Fruit fly (Drosophila melanogaster) whole organism, embryonic: ENCODE data around the gene Sr-CI.

Source experiments
- Blimp-1 ChIP-seq: fragments of 200-800 bp; sonication (Bioruptor generic); optimal IDR thresholded peaks from 3 replicates; lab custom pipeline; 2018; ENCODE audit warnings: missing biosample characterization, missing genetic modification characterization, mild to moderate bottlenecking, moderate library complexity, missing genetic modification reagents
- CG10147 ChIP-seq: fragments of 200-800 bp; sonication (Bioruptor generic); optimal IDR thresholded peaks from 2 replicates; lab custom pipeline; 2019; ENCODE audit warnings: missing biosample characterization, mild to moderate bottlenecking, missing genetic modification characterization, moderate library complexity
- CG10274 ChIP-seq: fragments of 200-800 bp; sonication (Bioruptor generic); optimal IDR thresholded peaks from 3 replicates; lab custom pipeline; 2017; ENCODE audit warnings: missing biosample characterization, mild to moderate bottlenecking, missing genetic modification characterization
- CG11085 ChIP-seq: fragments of 200-800 bp; sonication (Bioruptor generic); IDR thresholded peaks from 2 replicates; pipeline ENCODE4 v1.3.6; 2022; ENCODE audit warnings: missing biosample characterization, missing genetic modification characterization
- CG11695 ChIP-seq: fragments of 200-800 bp; sonication (Bioruptor generic); IDR thresholded peaks from 3 replicates; pipeline ENCODE4 v1.3.6; 2022; ENCODE audit warnings: missing biosample characterization, missing genetic modification characterization
- CG14965 ChIP-seq: fragments of 200-800 bp; sonication (Bioruptor generic); optimal IDR thresholded peaks from 2 replicates; lab custom pipeline; 2016; ENCODE audit warnings: missing biosample characterization, missing genetic modification characterization, borderline replicate concordance
- CG15514 ChIP-seq: fragments of 200-800 bp; sonication (Bioruptor generic); optimal IDR thresholded peaks from 3 replicates; lab custom pipeline; 2017; ENCODE audit warnings: missing biosample characterization, missing genetic modification characterization, mild to moderate bottlenecking, moderate library complexity, missing genetic modification reagents
- CG1647 ChIP-seq: fragments of 200-800 bp; sonication (Bioruptor generic); optimal IDR thresholded peaks from 3 replicates; lab custom pipeline; 2016; ENCODE audit warnings: missing biosample characterization, missing genetic modification characterization
- CG17361 ChIP-seq: fragments of 200-800 bp; sonication (Bioruptor generic); IDR thresholded peaks from 3 replicates; pipeline ENCODE4 v1.3.6; 2022; ENCODE audit warnings: missing biosample characterization, missing genetic modification characterization
- CG2678 ChIP-seq: fragments of 200-800 bp; sonication (Bioruptor generic); optimal IDR thresholded peaks from 3 replicates; lab custom pipeline; 2019; ENCODE audit warnings: missing biosample characterization, mild to moderate bottlenecking, missing genetic modification characterization, moderate library complexity
- CG30431 ChIP-seq: fragments of 200-800 bp; sonication (Bioruptor generic); optimal IDR thresholded peaks from 2 replicates; lab custom pipeline; 2017; ENCODE audit warnings: missing biosample characterization, missing genetic modification characterization
- CG3163 ChIP-seq: fragments of 200-800 bp; sonication (Bioruptor generic); optimal IDR thresholded peaks from 3 replicates; lab custom pipeline; 2016; ENCODE audit warnings: missing biosample characterization, missing genetic modification characterization
- CG4328 ChIP-seq: fragments of 200-800 bp; sonication (Bioruptor generic); optimal IDR thresholded peaks from 3 replicates; lab custom pipeline; 2017; ENCODE audit warnings: missing biosample characterization, missing genetic modification reagents, missing genetic modification characterization
- CG4730 ChIP-seq: fragments of 200-800 bp; sonication (Bioruptor generic); IDR thresholded peaks from 2 replicates; pipeline ENCODE4 v1.3.6; 2022; ENCODE audit warnings: missing biosample characterization, missing genetic modification characterization
- CG6654 ChIP-seq: fragments of 200-800 bp; sonication (Bioruptor generic); optimal IDR thresholded peaks from 2 replicates; lab custom pipeline; 2017; ENCODE audit warnings: missing biosample characterization, mild to moderate bottlenecking, missing genetic modification characterization
- CG7556 ChIP-seq: fragments of 200-800 bp; sonication (Bioruptor generic); optimal IDR thresholded peaks from 2 replicates; lab custom pipeline; 2017; ENCODE audit warnings: missing biosample characterization, mild to moderate bottlenecking, missing genetic modification characterization
- CG7839 ChIP-seq: fragments of 200-800 bp; sonication (Bioruptor generic); optimal IDR thresholded peaks from 3 replicates; lab custom pipeline; 2018; ENCODE audit warnings: missing biosample characterization, mild to moderate bottlenecking, missing genetic modification characterization, moderate library complexity
- CG8089 ChIP-seq: fragments of 200-800 bp; sonication (Bioruptor generic); optimal IDR thresholded peaks from 3 replicates; lab custom pipeline; 2016; ENCODE audit warnings: missing biosample characterization, missing genetic modification characterization
- CG8290 ChIP-seq, 3 experiments: fragments of 200-800 bp; sonication (Bioruptor generic); optimal IDR thresholded peaks; 2 replicates each; lab custom pipeline; 2016 to 2019; ENCODE audit warnings: missing biosample characterization in 3 of 3, missing genetic modification characterization in 3 of 3, mild to moderate bottlenecking in 2 of 3, moderate library complexity in 1 of 3
- CG8924 ChIP-seq: fragments of 200-800 bp; optimal IDR thresholded peaks from 3 replicates; lab custom pipeline; 2019; ENCODE audit warnings: missing biosample characterization, mild to moderate bottlenecking, missing genetic modification characterization, moderate library complexity
- CG9727 ChIP-seq: fragments of 200-800 bp; sonication (Bioruptor generic); optimal IDR thresholded peaks from 3 replicates; lab custom pipeline; 2017; ENCODE audit warnings: missing biosample characterization, mild to moderate bottlenecking, missing genetic modification characterization
- CG9797 ChIP-seq: fragments of 200-800 bp; sonication (Bioruptor generic); optimal IDR thresholded peaks from 3 replicates; lab custom pipeline; 2018; ENCODE audit warnings: missing biosample characterization, mild to moderate bottlenecking, missing genetic modification characterization
- CG9876 ChIP-seq: fragments of 200-800 bp; sonication (Bioruptor generic); optimal IDR thresholded peaks from 2 replicates; lab custom pipeline; 2016; ENCODE audit warnings: missing biosample characterization, missing genetic modification characterization
- D19A ChIP-seq: fragments of 200-800 bp; optimal IDR thresholded peaks from 3 replicates; lab custom pipeline; 2019; ENCODE audit warnings: missing biosample characterization, mild to moderate bottlenecking, missing genetic modification characterization, moderate library complexity
- H15 ChIP-seq: fragments of 200-800 bp; sonication (Bioruptor generic); IDR thresholded peaks from 3 replicates; pipeline ENCODE4 v1.3.6; 2022; ENCODE audit warnings: missing biosample characterization, missing genetic modification characterization
- Hr51 ChIP-seq, 2 experiments: fragments of 200-800 bp; sonication (Bioruptor generic); optimal IDR thresholded peaks; 2 replicates in 1 of 2; 3 replicates in 1 of 2; lab custom pipeline; 2016 to 2018; ENCODE audit warnings: missing biosample characterization in 2 of 2, missing genetic modification characterization in 2 of 2, mild to moderate bottlenecking in 1 of 2, moderate library complexity in 1 of 2
- MBD-R2 ChIP-seq: fragments of 200-800 bp; sonication (Bioruptor generic); IDR thresholded peaks from 2 replicates; pipeline ENCODE4 v1.3.6; 2022; ENCODE audit warnings: missing biosample characterization, missing genetic modification characterization
- Nf-YA ChIP-seq: fragments of 200-800 bp; sonication (Bioruptor generic); IDR thresholded peaks from 2 replicates; pipeline ENCODE4 v1.3.6; 2022; ENCODE audit warnings: missing biosample characterization, missing genetic modification characterization
- Sry-β ChIP-seq: fragments of 200-800 bp; sonication (Bioruptor generic); optimal IDR thresholded peaks from 2 replicates; lab custom pipeline; 2018; ENCODE audit warnings: missing biosample characterization, mild to moderate bottlenecking, missing genetic modification characterization, moderate library complexity
- Xbp1 ChIP-seq: fragments of 200-800 bp; sonication (Bioruptor generic); optimal IDR thresholded peaks from 3 replicates; lab custom pipeline; 2016; ENCODE audit warnings: missing biosample characterization, mild to moderate bottlenecking, missing genetic modification characterization
- aop ChIP-seq: fragments of 200-800 bp; sonication (Bioruptor generic); IDR thresholded peaks from 2 replicates; pipeline ENCODE4 v1.3.6; 2022; ENCODE audit warnings: missing biosample characterization, missing genetic modification characterization
- bab2 ChIP-seq: fragments of 200-800 bp; sonication (Bioruptor generic); optimal IDR thresholded peaks from 2 replicates; lab custom pipeline; 2016; ENCODE audit warnings: missing biosample characterization, missing genetic modification characterization
- bcd ChIP-seq: fragments of 200-800 bp; sonication (Bioruptor generic); optimal IDR thresholded peaks from 2 replicates; lab custom pipeline; 2017; ENCODE audit warnings: missing biosample characterization, mild to moderate bottlenecking, missing genetic modification characterization
- bsh ChIP-seq, 2 experiments: fragments of 200-800 bp; sonication (Bioruptor generic); optimal IDR thresholded peaks; 2 replicates each; lab custom pipeline; 2017 to 2018; ENCODE audit warnings: mild to moderate bottlenecking in 2 of 2, missing biosample characterization in 2 of 2, missing genetic modification characterization in 2 of 2, moderate library complexity in 1 of 2
- btn ChIP-seq: fragments of 200-800 bp; sonication (Bioruptor generic); optimal IDR thresholded peaks from 2 replicates; lab custom pipeline; 2016; ENCODE audit warnings: missing biosample characterization, missing genetic modification characterization
- cad ChIP-seq: fragments of >200 bp; optimal IDR thresholded peaks from 2 replicates; lab custom pipeline; 2017; ENCODE audit warnings: missing biosample characterization, missing genetic modification characterization
- croc ChIP-seq: fragments of 200-800 bp; sonication (Bioruptor generic); conservative IDR thresholded peaks from 3 replicates; pipeline ENCODE4 v1.3.6; 2022; ENCODE audit warnings: missing biosample characterization, missing genetic modification characterization
- crp ChIP-seq, 2 experiments: fragments of 200-800 bp; sonication (Bioruptor generic); optimal IDR thresholded peaks; 2 replicates in 1 of 2; 3 replicates in 1 of 2; lab custom pipeline; 2017; ENCODE audit warnings: missing biosample characterization in 2 of 2, missing genetic modification characterization in 2 of 2, mild to moderate bottlenecking in 1 of 2, moderate library complexity in 1 of 2
- ems ChIP-seq: fragments of 200-800 bp; sonication (Bioruptor generic); optimal IDR thresholded peaks from 3 replicates; lab custom pipeline; 2016; ENCODE audit warnings: missing biosample characterization, missing genetic modification characterization
- gem ChIP-seq: fragments of 200-800 bp; sonication (Bioruptor generic); optimal IDR thresholded peaks from 2 replicates; lab custom pipeline; 2019; ENCODE audit warnings: missing biosample characterization, mild to moderate bottlenecking, missing genetic modification characterization, moderate library complexity
- gt ChIP-seq: fragments of 200-800 bp; sonication (Bioruptor generic); IDR thresholded peaks from 2 replicates; pipeline ENCODE4 v1.3.6; 2022; ENCODE audit warnings: missing biosample characterization, missing genetic modification characterization
- kay ChIP-seq: fragments of 200-800 bp; sonication (Bioruptor generic); optimal IDR thresholded peaks from 2 replicates; lab custom pipeline; 2016; ENCODE audit warnings: missing biosample characterization, missing genetic modification characterization
- lab ChIP-seq: fragments of 200-800 bp; sonication (Bioruptor generic); optimal IDR thresholded peaks from 3 replicates; lab custom pipeline; 2017; ENCODE audit warnings: missing biosample characterization, missing genetic modification characterization, mild to moderate bottlenecking, moderate library complexity, missing genetic modification reagents
- nmo ChIP-seq: fragments of 200-800 bp; sonication (Bioruptor generic); optimal IDR thresholded peaks from 2 replicates; lab custom pipeline; 2018; ENCODE audit warnings: missing biosample characterization, mild to moderate bottlenecking, missing genetic modification characterization, moderate library complexity
- phol ChIP-seq: fragments of 200-800 bp; sonication (Bioruptor generic); optimal IDR thresholded peaks from 3 replicates; lab custom pipeline; 2018; ENCODE audit warnings: missing biosample characterization, mild to moderate bottlenecking, missing genetic modification characterization, moderate library complexity
- slbo ChIP-seq: fragments of 200-800 bp; sonication (Bioruptor generic); IDR thresholded peaks from 2 replicates; pipeline ENCODE4 v1.3.6; 2022; ENCODE audit warnings: missing biosample characterization, missing genetic modification characterization
- sna ChIP-seq: fragments of 200-800 bp; sonication (Bioruptor generic); IDR thresholded peaks from 2 replicates; pipeline ENCODE4 v1.3.6; 2022; ENCODE audit warnings: missing biosample characterization, missing genetic modification characterization; ENCODE audit not compliant: partially characterized antibody
- tgo ChIP-seq: fragments of 200-800 bp; sonication (Bioruptor generic); IDR thresholded peaks from 3 replicates; pipeline ENCODE4 v1.3.6; 2022; ENCODE audit warnings: missing biosample characterization, missing genetic modification characterization
- tna ChIP-seq: fragments of 200-800 bp; sonication (Bioruptor generic); IDR thresholded peaks from 2 replicates; pipeline ENCODE4 v1.3.6; 2022; ENCODE audit warnings: missing biosample characterization, missing genetic modification characterization; ENCODE audit not compliant: partially characterized antibody
- unpg ChIP-seq: fragments of 200-800 bp; sonication (Bioruptor generic); optimal IDR thresholded peaks from 3 replicates; lab custom pipeline; 2018; ENCODE audit warnings: missing biosample characterization, mild to moderate bottlenecking, missing genetic modification characterization, moderate library complexity

Gene Sr-CI

DNA sequence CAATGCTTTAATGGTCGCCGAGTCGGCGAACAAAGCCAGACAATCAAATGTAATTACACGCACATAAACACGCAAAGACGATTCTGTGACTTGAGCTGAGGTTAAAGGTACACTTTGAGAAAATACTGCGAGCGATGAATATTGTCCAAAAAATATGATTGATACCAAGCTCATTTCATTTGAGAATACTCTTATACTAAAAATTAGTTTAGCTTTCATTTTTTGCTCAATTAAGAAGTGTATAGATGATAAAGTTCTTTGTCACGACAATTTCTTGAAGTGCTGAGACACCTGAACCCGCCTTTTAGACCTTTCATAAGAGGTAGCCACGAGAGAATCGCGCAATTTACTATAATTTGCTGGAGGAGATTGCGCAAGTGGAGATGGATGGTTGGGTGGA lies 24.9 kb upstream of the Sr-CI start (continued):
- no peak for TF ChIP-seq CG9876
- no peak for TF ChIP-seq croc (GFP tag; lab: Robert Waterston, UW)
- TF ChIP-seq CG11695 (GFP tag; lab: Robert Waterston, UW): peak; percentile 10; the same call in 1 of the 3 replicates
- no peak for TF ChIP-seq CG30431 (GFP tag; lab: Kevin White, UChicago)
- TF ChIP-seq btn (GFP tag; lab: Kevin White, UChicago): no peak
- TF ChIP-seq crp (GFP tag; optimal IDR thresholded peaks at IDR 0.05; lab: Kevin White, UChicago): no peak
- TF ChIP-seq phol (tag; lab: Kevin White, UChicago): no peak
- TF ChIP-seq Hr51 (GFP tag; optimal IDR thresholded peaks at IDR 0.05; lab: Kevin White, UChicago): peak in 1 of 2 experiments; percentile 21
- TF ChIP-seq CG6654: no peak
- peak; percentile 4 for TF ChIP-seq Xbp1 (GFP tag; lab: Kevin White, UChicago)
- TF ChIP-seq lab (GFP tag; lab: Kevin White, UChicago): peak; percentile 13
- TF ChIP-seq D19A (tag; lab: Kevin White, UChicago): no peak
- TF ChIP-seq gt (GFP tag; lab: Robert Waterston, UW): no peak
- no peak for TF ChIP-seq CG10274 (GFP tag; lab: Kevin White, UChicago)
- TF ChIP-seq gem (tag; lab: Kevin White, UChicago): peak; percentile 46
- peak; percentile 22 for TF ChIP-seq CG9727 (GFP tag; lab: Kevin White, UChicago)
- TF ChIP-seq Blimp-1 (GFP tag; lab: Kevin White, UChicago): peak; percentile 10
- no peak for TF ChIP-seq bab2 (GFP tag; lab: Kevin White, UChicago)
- TF ChIP-seq ems (GFP tag; lab: Kevin White, UChicago): no peak
- TF ChIP-seq CG2678 (tag; lab: Kevin White, UChicago): peak; percentile 36
- TF ChIP-seq CG14965: no peak
- TF ChIP-seq CG11085 (GFP tag; lab: Robert Waterston, UW): no peak
- TF ChIP-seq aop: no peak
- TF ChIP-seq CG8290 (GFP tag; optimal IDR thresholded peaks at IDR 0.05; lab: Kevin White, UChicago): no peak
- peak in 1 of 2 experiments; percentile 34 for TF ChIP-seq CG8290 (tag; optimal IDR thresholded peaks at IDR 0.05; lab: Kevin White, UChicago)
- peak; percentile 9 for TF ChIP-seq unpg
- TF ChIP-seq nmo (GFP tag; lab: Kevin White, UChicago): peak; percentile 5
- no peak for TF ChIP-seq CG1647 (GFP tag; lab: Kevin White, UChicago)
- TF ChIP-seq CG10147: no peak
- TF ChIP-seq slbo (GFP tag; lab: Robert Waterston, UW): peak; percentile 21; the same call in 1 of the 2 replicates
- no peak for TF ChIP-seq CG8089
- no peak; the same call in 2 of the 3 replicates for TF ChIP-seq tgo
- no peak for TF ChIP-seq CG9797 (GFP tag; lab: Kevin White, UChicago)
- TF ChIP-seq CG4730 (GFP tag; lab: Robert Waterston, UW): no peak
- peak; percentile 24 for TF ChIP-seq CG7839
- TF ChIP-seq sna (GFP tag; lab: Robert Waterston, UW): no peak
- TF ChIP-seq tna (GFP tag; lab: Robert Waterston, UW): no peak
- peak; percentile 2 for TF ChIP-seq bcd (GFP tag; lab: Kevin White, UChicago)
- peak; percentile 1 to 10 for TF ChIP-seq bsh (GFP tag; optimal IDR thresholded peaks at IDR 0.05; lab: Kevin White, UChicago)
- TF ChIP-seq Sry-β (GFP tag; lab: Kevin White, UChicago): no peak
- no peak for TF ChIP-seq cad (GFP tag; lab: Kevin White, UChicago)
- TF ChIP-seq kay (GFP tag; lab: Kevin White, UChicago): no peak
- 0 out of 3 replicates have a peak, but pooled peaks have one; percentile 16 for TF ChIP-seq CG17361
- TF ChIP-seq H15 (GFP tag; lab: Robert Waterston, UW): no peak
- no peak for TF ChIP-seq Nf-YA
- no peak for TF ChIP-seq CG8924 (tag; lab: Kevin White, UChicago)
- TF ChIP-seq CG4328 (GFP tag; lab: Kevin White, UChicago): no peak
- peak; percentile 7 for TF ChIP-seq CG7556
- peak; percentile 20; the same call in 1 of the 2 replicates for TF ChIP-seq MBD-R2 (GFP tag; lab: Robert Waterston, UW)
- no peak for TF ChIP-seq CG3163 (GFP tag; lab: Kevin White, UChicago)
- peak; percentile 2 for TF ChIP-seq CG15514 (GFP tag; lab: Kevin White, UChicago)
